Worm (Caenorhabditis elegans): Measurements from ENCODE around the gene spp-21.
A peak's percentile ranks its signal among the peaks of the same experiment; 100 is the strongest.

Gene spp-21

ce11 chrX:11507836-11508235 is 17.9 kb downstream of the spp-21 start:
- TF ChIP-seq ztf-29 (GFP tag; IDR thresholded peaks at IDR 0.05) (no peak), cog-1 (tag; optimal IDR thresholded peaks at IDR 0.05) (no peak)

ce11 chrX:11509547-11509946 is 19.6 kb downstream of the spp-21 start:
- TF ChIP-seq flt-1 (GFP tag; IDR thresholded peaks at IDR 0.05) = no peak
- no peak for TF ChIP-seq cog-1 (tag; optimal IDR thresholded peaks at IDR 0.05)
- no peak for TF ChIP-seq ztf-23 (GFP tag; IDR thresholded peaks at IDR 0.05)
- no peak for TF ChIP-seq ref-1 (GFP tag; conservative IDR thresholded peaks at IDR 0.05)
- no peak for TF ChIP-seq med-1 (GFP tag; optimal IDR thresholded peaks at IDR 0.05; ENCODE audit: insufficient read depth)
- no peak for TF ChIP-seq tab-1 (GFP tag; IDR thresholded peaks at IDR 0.05)
- no peak for TF ChIP-seq klf-2 (GFP tag; conservative IDR thresholded peaks at IDR 0.05)
- no peak for TF ChIP-seq ztf-29 (GFP tag; IDR thresholded peaks at IDR 0.05)
- no peak for TF ChIP-seq T22C8.4 (GFP tag; IDR thresholded peaks at IDR 0.05)

ce11 chrX:11511231-11511630 is 21.3 kb downstream of the spp-21 start, which contains the start of gene ccdc-149:
ccdc-149 (minus strand) TSS chrX:11511451.
- no peak for TF ChIP-seq ztf-23 (GFP tag; IDR thresholded peaks at IDR 0.05)
- TF ChIP-seq klf-2 (GFP tag; conservative IDR thresholded peaks at IDR 0.05) = no peak
- no peak for TF ChIP-seq tab-1 (GFP tag; IDR thresholded peaks at IDR 0.05)
- no peak for TF ChIP-seq med-1 (GFP tag; optimal IDR thresholded peaks at IDR 0.05; ENCODE audit: insufficient read depth)
- TF ChIP-seq cog-1 (tag; optimal IDR thresholded peaks at IDR 0.05) = no peak
- TF ChIP-seq flt-1 (GFP tag; IDR thresholded peaks at IDR 0.05) = no peak

- TF ChIP-seq cog-1 (tag; optimal IDR thresholded peaks at IDR 0.05) = no peak
- TF ChIP-seq ztf-23 (GFP tag; IDR thresholded peaks at IDR 0.05) = no peak
- no peak for TF ChIP-seq klf-2 (GFP tag; conservative IDR thresholded peaks at IDR 0.05)
- TF ChIP-seq ztf-29 (GFP tag; IDR thresholded peaks at IDR 0.05) = no peak
- no peak for TF ChIP-seq ref-1 (GFP tag; conservative IDR thresholded peaks at IDR 0.05)
- no peak for TF ChIP-seq med-1 (GFP tag; optimal IDR thresholded peaks at IDR 0.05; ENCODE audit: insufficient read depth)
- no peak for TF ChIP-seq tab-1 (GFP tag; IDR thresholded peaks at IDR 0.05)
- no peak for TF ChIP-seq T22C8.4 (GFP tag; IDR thresholded peaks at IDR 0.05)
These were observed 25.5 kb downstream of the spp-21 start for ce11 chrX:11515381-11515780.

- TF ChIP-seq ref-1 (GFP tag; conservative IDR thresholded peaks at IDR 0.05) (no peak), tab-1 (GFP tag; IDR thresholded peaks at IDR 0.05) (no peak), ztf-23 (GFP tag; IDR thresholded peaks at IDR 0.05) (no peak)
These were observed 27.5 kb downstream of the spp-21 start for ce11 chrX:11517433-11517832.

- TF ChIP-seq ref-1 (GFP tag; conservative IDR thresholded peaks at IDR 0.05) (no peak), cog-1 (tag; optimal IDR thresholded peaks at IDR 0.05) (no peak), ztf-23 (GFP tag; IDR thresholded peaks at IDR 0.05) (no peak), klf-2 (GFP tag; conservative IDR thresholded peaks at IDR 0.05) (no peak), T22C8.4 (GFP tag; IDR thresholded peaks at IDR 0.05) (no peak), med-1 (GFP tag; optimal IDR thresholded peaks at IDR 0.05; ENCODE audit: insufficient read depth) (no peak), ztf-29 (GFP tag; IDR thresholded peaks at IDR 0.05) (no peak), tab-1 (GFP tag; IDR thresholded peaks at IDR 0.05) (no peak), flt-1 (GFP tag; IDR thresholded peaks at IDR 0.05) (no peak)
These were observed 28.5 kb downstream of the spp-21 start for ce11 chrX:11518415-11518814.

ce11 chrX:11519016-11519509 is 29.1 kb downstream of the spp-21 start, which contains the start of gene hpo-34:
hpo-34 (minus strand) TSS chrX:11519066.
- TF ChIP-seq cog-1 (tag; optimal IDR thresholded peaks at IDR 0.05) (no peak), T22C8.4 (GFP tag; IDR thresholded peaks at IDR 0.05) (no peak), ztf-23 (GFP tag; IDR thresholded peaks at IDR 0.05) (no peak)

- TF ChIP-seq flt-1 (GFP tag; IDR thresholded peaks at IDR 0.05) = 0 out of 2 replicates have a peak, but pooled peaks have one; percentile 7
- peak; percentile 59 for TF ChIP-seq cog-1 (tag; optimal IDR thresholded peaks at IDR 0.05)
- no peak for TF ChIP-seq ref-1 (GFP tag; conservative IDR thresholded peaks at IDR 0.05)
These were observed 32.3 kb downstream of the spp-21 start, which contains the start of gene sdc-2 for ce11 chrX:11522058-11522757. sdc-2 (plus strand) TSS chrX:11522707.

- TF ChIP-seq med-1 (GFP tag; optimal IDR thresholded peaks at IDR 0.05; ENCODE audit: insufficient read depth) (no peak), tab-1 (GFP tag; IDR thresholded peaks at IDR 0.05) (no peak), ref-1 (GFP tag; conservative IDR thresholded peaks at IDR 0.05) (no peak), ztf-23 (GFP tag; IDR thresholded peaks at IDR 0.05) (no peak), klf-2 (GFP tag; conservative IDR thresholded peaks at IDR 0.05) (no peak), ztf-29 (GFP tag; IDR thresholded peaks at IDR 0.05) (no peak), cog-1 (tag; optimal IDR thresholded peaks at IDR 0.05) (no peak), T22C8.4 (GFP tag; IDR thresholded peaks at IDR 0.05) (no peak)
These were observed 33.8 kb downstream of the spp-21 start for ce11 chrX:11523704-11524103.

ce11 chrX:11533543-11534003 is 43.6 kb downstream of the spp-21 start, which contains the start of gene C35C5.8:
C35C5.8 (plus strand) TSS chrX:11533593.
- TF ChIP-seq tab-1 (GFP tag; IDR thresholded peaks at IDR 0.05) = no peak
- TF ChIP-seq ref-1 (GFP tag; conservative IDR thresholded peaks at IDR 0.05) = no peak
- TF ChIP-seq flt-1 (GFP tag; IDR thresholded peaks at IDR 0.05) = no peak
- TF ChIP-seq T22C8.4 (GFP tag; IDR thresholded peaks at IDR 0.05) = no peak
- no peak for TF ChIP-seq med-1 (GFP tag; optimal IDR thresholded peaks at IDR 0.05; ENCODE audit: insufficient read depth)
- TF ChIP-seq klf-2 (GFP tag; conservative IDR thresholded peaks at IDR 0.05) = no peak
- no peak for TF ChIP-seq ztf-29 (GFP tag; IDR thresholded peaks at IDR 0.05)
- no peak for TF ChIP-seq ztf-23 (GFP tag; IDR thresholded peaks at IDR 0.05)
- no peak for TF ChIP-seq cog-1 (tag; optimal IDR thresholded peaks at IDR 0.05)

Measured in whole organism, midembryonic.